Worm (Caenorhabditis elegans): ENCODE measurements around the gene K09D9.3.

The K09D9.3 gene

DNA sequence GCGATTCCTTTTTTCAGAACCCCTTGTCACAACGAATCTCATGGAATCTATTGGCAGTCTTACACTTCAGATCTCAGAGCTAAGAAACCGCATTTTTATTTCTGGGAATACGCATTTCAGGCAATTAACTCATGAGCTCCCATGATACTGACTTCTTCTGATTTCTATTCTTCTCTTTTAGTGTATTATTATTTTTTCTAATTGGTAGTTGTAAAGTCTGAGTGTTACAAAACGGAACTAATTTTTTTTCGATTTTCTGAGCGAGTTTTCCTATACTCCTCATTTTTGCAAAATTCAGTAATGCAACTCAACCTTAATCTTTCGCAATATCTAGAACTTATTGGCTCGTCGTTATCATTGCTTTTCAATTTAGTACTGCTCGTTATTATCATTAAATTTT lies 44.9 kb upstream of the K09D9.3 start, which contains the start of gene str-82:
TSS of gene str-82 (plus strand) at position 301 of the 400 bp plus-strand sequence.
- TF ChIP-seq zip-4 (GFP tag; optimal IDR thresholded peaks at IDR 0.05) (no peak), lsy-2 (tag; optimal IDR thresholded peaks at IDR 0.05) (no peak)

DNA sequence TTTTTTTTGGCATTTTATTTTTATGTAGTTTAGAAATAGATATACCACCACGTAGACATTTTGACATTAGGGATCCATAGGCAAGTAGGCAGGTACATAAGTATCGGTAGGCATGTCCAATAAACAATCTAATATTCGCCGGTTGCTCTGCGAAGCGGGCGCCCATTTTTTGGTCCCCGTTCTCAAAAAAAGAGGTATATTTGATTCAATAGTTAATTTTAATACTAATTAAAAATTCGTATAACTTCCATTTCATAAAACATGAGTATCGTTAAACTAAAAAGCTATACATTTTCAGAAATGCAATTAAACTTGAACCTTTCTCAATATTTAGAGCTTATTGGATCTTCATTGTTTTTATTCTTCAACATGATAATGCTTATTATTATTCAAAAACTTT lies 42.3 kb upstream of the K09D9.3 start, which contains the start of gene str-83:
TSS of gene str-83 (plus strand) at position 301 of the 400 bp plus-strand sequence.
- TF ChIP-seq hlh-4 (tag; optimal IDR thresholded peaks at IDR 0.05) (no peak), unc-98 (GFP tag; IDR thresholded peaks at IDR 0.05) (no peak), mef-2 (tag; optimal IDR thresholded peaks at IDR 0.05) (no peak), ceh-90 (tag; optimal IDR thresholded peaks at IDR 0.05) (no peak)

DNA sequence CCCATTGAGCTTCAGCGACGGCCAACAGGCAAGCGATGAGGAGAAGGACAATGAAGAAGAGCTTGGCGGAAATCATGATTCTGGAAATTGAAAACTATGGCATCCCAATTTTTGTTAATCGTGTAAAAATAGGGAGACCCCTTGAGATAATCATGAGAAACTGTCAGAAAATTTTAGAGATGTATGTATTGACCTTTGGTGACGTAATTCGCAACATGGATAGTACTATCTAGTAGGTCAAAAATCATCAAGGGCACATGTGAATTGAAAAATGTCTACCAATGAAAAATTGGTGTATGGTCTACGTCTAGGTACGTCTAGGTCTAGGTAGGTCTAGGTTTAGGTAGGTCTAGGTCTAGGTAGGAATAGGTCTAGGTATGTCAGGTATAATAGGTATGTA lies 40.2 kb upstream of the K09D9.3 start, which contains the start of gene nlp-34:
TSS of gene nlp-34 (minus strand) at position 82 of the 400 bp plus-strand sequence.
- TF ChIP-seq nhr-85 (tag): peak; percentile 73
- no peak for TF ChIP-seq egl-27 (tag; optimal IDR thresholded peaks at IDR 0.05)

DNA sequence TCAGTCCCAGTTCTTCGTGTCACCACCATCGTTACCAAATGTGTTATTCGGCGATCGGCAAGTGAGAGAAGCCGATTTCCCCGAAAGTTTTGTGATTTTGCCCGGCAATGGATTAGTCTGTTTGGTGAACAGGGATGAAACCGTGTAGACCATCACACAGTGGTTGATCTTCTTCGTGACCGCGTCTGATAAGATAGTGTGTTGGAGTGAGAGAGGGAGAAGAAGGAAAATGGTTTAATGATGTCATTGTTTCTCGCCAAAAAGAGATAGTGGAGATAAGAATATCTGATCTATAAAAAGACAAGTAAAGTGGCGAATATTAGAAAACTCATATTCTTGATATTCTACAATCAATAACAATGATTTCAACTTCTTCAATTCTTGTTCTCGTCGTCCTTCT lies 39.5 kb upstream of the K09D9.3 start, which contains the start of gene nlp-31:
TSS of gene nlp-31 (plus strand) at position 237 of the 400 bp plus-strand sequence.
- TF ChIP-seq nhr-71 (tag; optimal IDR thresholded peaks at IDR 0.05): peak; percentile 80
- no peak for TF ChIP-seq rnt-1 (tag; optimal IDR thresholded peaks at IDR 0.05)
- peak in 1 of 2 experiments; percentile 21 for TF ChIP-seq lsy-2 (tag; optimal IDR thresholded peaks at IDR 0.05)
- peak; percentile 10 for TF ChIP-seq mep-1 (tag; optimal IDR thresholded peaks at IDR 0.05)
- TF ChIP-seq nhr-19 (GFP tag; conservative IDR thresholded peaks at IDR 0.05): 0 out of 2 replicates have a peak, but pooled peaks have one; percentile 29
- TF ChIP-seq ztf-4 (tag; optimal IDR thresholded peaks at IDR 0.05): peak; percentile 27
- TF ChIP-seq snu-23 (GFP tag; optimal IDR thresholded peaks at IDR 0.05): peak; percentile 27
- no peak for TF ChIP-seq mef-2 (tag; optimal IDR thresholded peaks at IDR 0.05)
- TF ChIP-seq nhr-84 (tag; optimal IDR thresholded peaks at IDR 0.05): no peak
- peak; percentile 12 for TF ChIP-seq nhr-237 (tag; optimal IDR thresholded peaks at IDR 0.05)
- TF ChIP-seq elt-3 (tag; optimal IDR thresholded peaks at IDR 0.05): peak; percentile 64 to 97 (median 96)
- peak; percentile 29 for TF ChIP-seq nhr-90 (tag; optimal IDR thresholded peaks at IDR 0.05; ENCODE audit: poor library complexity)
- TF ChIP-seq blmp-1 (tag; optimal IDR thresholded peaks at IDR 0.05): peak; percentile 89
- peak; percentile 97 for TF ChIP-seq nhr-85 (tag)
- TF ChIP-seq mdl-1 (tag; optimal IDR thresholded peaks at IDR 0.05): peak in 1 of 2 experiments; percentile 41
- TF ChIP-seq sox-4 (tag; optimal IDR thresholded peaks at IDR 0.05): no peak
- no peak for TF ChIP-seq swsn-7 (tag; optimal IDR thresholded peaks at IDR 0.05)
- no peak for TF ChIP-seq lir-3 (tag; optimal IDR thresholded peaks at IDR 0.05; ENCODE audit: poor library complexity)
- no peak for TF ChIP-seq skn-1 (tag; optimal IDR thresholded peaks at IDR 0.05)
- peak; percentile 27 for TF ChIP-seq tbx-2 (tag; optimal IDR thresholded peaks at IDR 0.05)
- peak; percentile 73 for TF ChIP-seq lin-14 (GFP tag; optimal IDR thresholded peaks at IDR 0.05)
- no peak for TF ChIP-seq dpl-1 (GFP tag; optimal IDR thresholded peaks at IDR 0.05)
- peak; percentile 88 for TF ChIP-seq nhr-20 (tag; optimal IDR thresholded peaks at IDR 0.05)
- peak; percentile 23 for TF ChIP-seq jun-1 (tag; optimal IDR thresholded peaks at IDR 0.05)
- no peak for TF ChIP-seq fkh-8 (tag; optimal IDR thresholded peaks at IDR 0.05)
- TF ChIP-seq lin-35 (GFP tag; optimal IDR thresholded peaks at IDR 0.05): peak in 1 of 2 experiments; percentile 43

- TF ChIP-seq nhr-90 (tag; optimal IDR thresholded peaks at IDR 0.05; ENCODE audit: poor library complexity): no peak
- no peak for TF ChIP-seq jun-1 (tag; optimal IDR thresholded peaks at IDR 0.05)
- no peak for TF ChIP-seq nhr-28 (tag; optimal IDR thresholded peaks at IDR 0.05)
- TF ChIP-seq nhr-47 (tag; optimal IDR thresholded peaks at IDR 0.05): no peak
Measured at ce11 chrV:3980228-3980933, 38.9 kb upstream of the K09D9.3 start.

Measured in whole organism, L1 larva.